Fruit fly (Drosophila melanogaster) whole organism, embryonic: ENCODE data around the gene pyd.

Experiments
- CG14860 ChIP-seq: fragments of 200-800 bp; sonication (Bioruptor generic); IDR thresholded peaks from 3 replicates; pipeline ENCODE4 v1.3.6; 2022; ENCODE audit warnings: missing biosample characterization, missing genetic modification characterization; ENCODE audit not compliant: partially characterized antibody
- CG15514 ChIP-seq: fragments of 200-800 bp; sonication (Bioruptor generic); optimal IDR thresholded peaks from 3 replicates; lab custom pipeline; 2017; ENCODE audit warnings: missing biosample characterization, missing genetic modification characterization, mild to moderate bottlenecking, moderate library complexity, missing genetic modification reagents
- CG17612 ChIP-seq: fragments of 200-800 bp; sonication (Bioruptor generic); IDR thresholded peaks from 2 replicates; pipeline ENCODE4 v1.3.6; 2022; ENCODE audit warnings: missing biosample characterization, missing genetic modification characterization
- CG1792 ChIP-seq: fragments of 200-800 bp; sonication (Bioruptor generic); optimal IDR thresholded peaks from 2 replicates; lab custom pipeline; 2016; ENCODE audit warnings: missing biosample characterization, missing genetic modification characterization
- Dad ChIP-seq: fragments of 200-800 bp; sonication (Bioruptor generic); optimal IDR thresholded peaks from 3 replicates; lab custom pipeline; 2016; ENCODE audit warnings: missing biosample characterization, missing genetic modification characterization
- fd3F ChIP-seq: fragments of 200-800 bp; sonication (Bioruptor generic); optimal IDR thresholded peaks from 2 replicates; lab custom pipeline; 2018; ENCODE audit warnings: missing biosample characterization, mild to moderate bottlenecking, missing genetic modification characterization, moderate library complexity
- gcm ChIP-seq: fragments of 200-800 bp; sonication (Bioruptor generic); optimal IDR thresholded peaks from 2 replicates; lab custom pipeline; 2019; ENCODE audit warnings: missing biosample characterization, mild to moderate bottlenecking, missing genetic modification characterization, moderate library complexity
- mld ChIP-seq: fragments of 200-800 bp; sonication (Bioruptor generic); IDR thresholded peaks from 3 replicates; pipeline ENCODE4 v1.3.6; 2022; ENCODE audit warnings: missing biosample characterization, missing genetic modification characterization; ENCODE audit not compliant: partially characterized antibody
- onecut ChIP-seq: fragments of 200-800 bp; sonication (Bioruptor generic); IDR thresholded peaks from 2 replicates; pipeline ENCODE4 v1.3.6; 2022; ENCODE audit warnings: missing biosample characterization, missing genetic modification characterization

DNA sequence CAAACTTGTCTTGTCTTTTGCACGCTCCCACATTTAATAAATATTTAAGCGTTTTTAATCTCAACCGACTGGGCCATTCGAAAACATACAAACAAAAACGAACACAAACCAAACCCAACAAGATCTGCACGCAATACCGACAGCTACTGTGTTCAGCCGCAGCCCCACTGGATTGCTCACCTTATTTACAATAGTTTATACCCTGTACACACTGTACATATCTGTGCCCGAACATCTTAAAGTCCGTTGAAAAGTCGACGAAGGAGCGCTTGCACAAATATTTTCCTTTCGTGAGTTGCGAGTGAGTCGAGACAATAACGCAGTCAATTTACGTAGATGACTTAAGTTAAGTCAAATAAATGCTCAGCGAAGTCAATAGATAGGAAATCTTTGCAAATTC, 41.3 kb downstream of the pyd start:
- TF ChIP-seq mld (GFP tag; lab: Robert Waterston, UW), result no peak
- no peak for TF ChIP-seq gcm
- TF ChIP-seq fd3F (GFP tag; lab: Kevin White, UChicago), result no peak
- TF ChIP-seq onecut (GFP tag; lab: Robert Waterston, UW), result no peak
- TF ChIP-seq CG14860 (GFP tag; lab: Robert Waterston, UW), result no peak
- no peak for TF ChIP-seq Dad (GFP tag; lab: Kevin White, UChicago)
- TF ChIP-seq CG15514, result peak; percentile 7
- TF ChIP-seq CG17612 (GFP tag; lab: Robert Waterston, UW), result no peak
- TF ChIP-seq CG1792 (GFP tag; lab: Kevin White, UChicago), result no peak
